Fruit fly (Drosophila melanogaster) whole organism, pupa: ENCODE data around the gene pyd.

Source experiments
- CG10348 ChIP-seq: fragments of 200-800 bp; sonication (Bioruptor generic); IDR thresholded peaks from 2 replicates; pipeline ENCODE4 v1.3.6; 2022; ENCODE audit warnings: missing biosample characterization, missing genetic modification characterization
- CG12605 ChIP-seq: fragments of 200-800 bp; sonication (Bioruptor generic); IDR thresholded peaks from 2 replicates; pipeline ENCODE4 v1.3.6; 2022; ENCODE audit warnings: missing biosample characterization, missing genetic modification characterization
- CG13204 ChIP-seq: fragments of 200-800 bp; sonication (Bioruptor generic); optimal IDR thresholded peaks from 2 replicates; lab custom pipeline; 2018; ENCODE audit warnings: missing biosample characterization, mild to moderate bottlenecking, missing genetic modification characterization, moderate library complexity
- CG14655 ChIP-seq: fragments of 200-800 bp; sonication (Bioruptor generic); optimal IDR thresholded peaks from 3 replicates; lab custom pipeline; 2017; ENCODE audit warnings: mild to moderate bottlenecking, missing biosample characterization, missing genetic modification reagents, missing genetic modification characterization
- CG15710 ChIP-seq: fragments of 200-800 bp; sonication (Bioruptor generic); optimal IDR thresholded peaks from 2 replicates; lab custom pipeline; 2018; ENCODE audit warnings: missing biosample characterization, mild to moderate bottlenecking, missing genetic modification characterization, moderate library complexity
- CG17806 ChIP-seq: fragments of 200-800 bp; sonication (Bioruptor generic); optimal IDR thresholded peaks from 2 replicates; lab custom pipeline; 2018; ENCODE audit warnings: missing biosample characterization, mild to moderate bottlenecking, missing genetic modification characterization, moderate library complexity
- CG32121 ChIP-seq: fragments of 200-800 bp; sonication (Bioruptor generic); IDR thresholded peaks from 2 replicates; pipeline ENCODE4 v1.3.6; 2022; ENCODE audit warnings: missing biosample characterization, missing genetic modification characterization
- CG34367 ChIP-seq: fragments of 200-800 bp; sonication (Bioruptor generic); optimal IDR thresholded peaks from 2 replicates; lab custom pipeline; 2018; ENCODE audit warnings: missing biosample characterization, mild to moderate bottlenecking, missing genetic modification characterization
- CG4496 ChIP-seq: fragments of 200-800 bp; sonication (Bioruptor generic); IDR thresholded peaks from 3 replicates; pipeline ENCODE4 v1.3.6; 2022; ENCODE audit warnings: missing biosample characterization, missing genetic modification characterization
- CG8159 ChIP-seq: fragments of 200-800 bp; sonication (Bioruptor generic); optimal IDR thresholded peaks from 3 replicates; lab custom pipeline; 2018; ENCODE audit warnings: missing biosample characterization, mild to moderate bottlenecking, missing genetic modification characterization, moderate library complexity
- CG8301 ChIP-seq: fragments of 200-800 bp; sonication (Bioruptor generic); optimal IDR thresholded peaks from 2 replicates; lab custom pipeline; 2018; ENCODE audit warnings: missing biosample characterization, mild to moderate bottlenecking, missing genetic modification characterization
- CG9948 ChIP-seq: fragments of 200-800 bp; sonication (Bioruptor generic); optimal IDR thresholded peaks from 2 replicates; lab custom pipeline; 2018; ENCODE audit warnings: missing biosample characterization, mild to moderate bottlenecking, missing genetic modification characterization, moderate library complexity
- D1 ChIP-seq: fragments of 200-800 bp; sonication (Bioruptor generic); optimal IDR thresholded peaks from 2 replicates; lab custom pipeline; 2018; ENCODE audit warnings: missing biosample characterization, mild to moderate bottlenecking, missing genetic modification characterization, moderate library complexity
- EcR ChIP-seq: fragments of 200-800 bp; sonication (Bioruptor generic); optimal IDR thresholded peaks from 3 replicates; lab custom pipeline; 2019; ENCODE audit warnings: missing biosample characterization, missing genetic modification characterization, mild to moderate bottlenecking, moderate library complexity, missing genetic modification reagents
- Ets98B ChIP-seq: fragments of 200-800 bp; sonication (Bioruptor generic); IDR thresholded peaks from 2 replicates; pipeline ENCODE4 v1.3.6; 2022; ENCODE audit warnings: missing biosample characterization, missing genetic modification characterization
- Pif1A ChIP-seq: fragments of 200-800 bp; sonication (Bioruptor generic); optimal IDR thresholded peaks from 3 replicates; lab custom pipeline; 2016; ENCODE audit warnings: missing biosample characterization, missing genetic modification characterization
- Pif1B ChIP-seq: fragments of 200-800 bp; sonication (Bioruptor generic); optimal IDR thresholded peaks from 3 replicates; lab custom pipeline; 2016; ENCODE audit warnings: missing biosample characterization, missing genetic modification characterization
- Snoo ChIP-seq: fragments of 200-800 bp; sonication (Bioruptor generic); optimal IDR thresholded peaks from 3 replicates; lab custom pipeline; 2017; ENCODE audit warnings: missing biosample characterization, mild to moderate bottlenecking, missing genetic modification characterization, inconsistent platforms
- fd96Ca ChIP-seq: fragments of 200-800 bp; sonication (Bioruptor generic); IDR thresholded peaks from 3 replicates; pipeline ENCODE4 v1.3.6; 2022; ENCODE audit warnings: missing biosample characterization, missing genetic modification characterization
- gl ChIP-seq: fragments of 200-800 bp; sonication (Bioruptor generic); optimal IDR thresholded peaks from 2 replicates; lab custom pipeline; 2018; ENCODE audit warnings: missing biosample characterization, mild to moderate bottlenecking, missing genetic modification characterization
- rn ChIP-seq: fragments of 200-800 bp; sonication (Bioruptor generic); IDR thresholded peaks from 2 replicates; pipeline ENCODE4 v1.3.6; 2022; ENCODE audit warnings: missing biosample characterization, missing genetic modification characterization

Gene pyd

dm6 chr3R:8957739-8958138 lies 26.0 kb upstream of the pyd start:
- peak; percentile 9 for TF ChIP-seq Pif1B (GFP tag; lab: Kevin White, UChicago)
- TF ChIP-seq CG14655 (GFP tag; lab: Kevin White, UChicago), result peak; percentile 38
- peak; percentile 38 for TF ChIP-seq Pif1A (GFP tag; lab: Kevin White, UChicago)
- no peak for TF ChIP-seq gl (tag; lab: Kevin White, UChicago)
- TF ChIP-seq rn (GFP tag; lab: Robert Waterston, UW), result no peak
- TF ChIP-seq CG8159 (tag; lab: Kevin White, UChicago), result peak; percentile 48
- no peak for TF ChIP-seq Snoo (tag; lab: Kevin White, UChicago)
- no peak for TF ChIP-seq CG4496 (GFP tag; lab: Robert Waterston, UW)
- TF ChIP-seq EcR (GFP tag; lab: Kevin White, UChicago), result no peak
- TF ChIP-seq fd96Ca (GFP tag; lab: Robert Waterston, UW), result no peak
- TF ChIP-seq CG15710 (tag; lab: Kevin White, UChicago), result peak; percentile 28
- TF ChIP-seq CG10348 (GFP tag; lab: Robert Waterston, UW), result no peak
- peak; percentile 33 for TF ChIP-seq CG17806 (tag; lab: Kevin White, UChicago)
- no peak for TF ChIP-seq Ets98B (GFP tag; lab: Robert Waterston, UW)
- no peak for TF ChIP-seq CG32121 (GFP tag; lab: Robert Waterston, UW)
- no peak for TF ChIP-seq CG13204 (GFP tag; lab: Kevin White, UChicago)
- TF ChIP-seq CG9948 (tag; lab: Kevin White, UChicago), result peak; percentile 11
- peak; percentile 24 for TF ChIP-seq CG34367
- TF ChIP-seq CG8301, result peak; percentile 20
- TF ChIP-seq CG12605, result no peak
- no peak for TF ChIP-seq D1

dm6 chr3R:8956333-8956732 lies 24.6 kb upstream of the pyd start:
- TF ChIP-seq Ets98B (GFP tag; lab: Robert Waterston, UW) (no peak), CG8301 (no peak), CG15710 (tag; lab: Kevin White, UChicago) (no peak), CG8159 (tag; lab: Kevin White, UChicago) (no peak), Snoo (tag; lab: Kevin White, UChicago) (no peak), CG4496 (GFP tag; lab: Robert Waterston, UW) (no peak)

- TF ChIP-seq CG4496 (GFP tag; lab: Robert Waterston, UW), result peak; percentile 54; the same call in 1 of the 3 replicates
- TF ChIP-seq CG13204 (GFP tag; lab: Kevin White, UChicago), result peak; percentile 37
- TF ChIP-seq gl (tag; lab: Kevin White, UChicago), result no peak
- TF ChIP-seq Ets98B (GFP tag; lab: Robert Waterston, UW), result peak; percentile 43; the same call in 1 of the 2 replicates
- TF ChIP-seq EcR (GFP tag; lab: Kevin White, UChicago), result peak; percentile 34
Measured at dm6 chr3R:8955359-8955820, 23.7 kb upstream of the pyd start.

dm6 chr3R:8954515-8955358 lies 23.0 kb upstream of the pyd start:
- TF ChIP-seq CG8301, result peak; percentile 26
- TF ChIP-seq Pif1B (GFP tag; lab: Kevin White, UChicago), result no peak
- TF ChIP-seq CG8159 (tag; lab: Kevin White, UChicago), result peak; percentile 17

dm6 chr3R:8949334-8950066 lies 17.8 kb upstream of the pyd start:
- TF ChIP-seq CG17806 (tag; lab: Kevin White, UChicago) (no peak), EcR (GFP tag; lab: Kevin White, UChicago) (peak; percentile 22)
- TF ChIP-seq, all 21 proteins: peak for 1

dm6 chr3R:8948855-8949254 lies 17.2 kb upstream of the pyd start:
- TF ChIP-seq CG14655 (GFP tag; lab: Kevin White, UChicago), result peak; percentile 43
- TF ChIP-seq CG9948 (tag; lab: Kevin White, UChicago), result peak; percentile 9
- no peak for TF ChIP-seq CG10348 (GFP tag; lab: Robert Waterston, UW)
- TF ChIP-seq CG8159 (tag; lab: Kevin White, UChicago), result no peak
- peak; percentile 49 for TF ChIP-seq CG8301
